Worm (Caenorhabditis elegans) whole organism, L4/young adult: ENCODE data around the gene tag-293.

Experiments
- W03F9.2 ChIP-seq: fragments of 150-350 bp; optimal IDR thresholded peaks from 2 replicates; lab custom pipeline; 2014; ENCODE audit warnings: missing biosample characterization, missing genetic modification characterization
- him-1 ChIP-seq: sonication (generic microtip); optimal IDR thresholded peaks from 2 replicates; lab custom pipeline; 2016; ENCODE audit warnings: missing genotype, missing genetic modification reagents, missing genetic modification characterization, missing compliant biosample characterization

DNA sequence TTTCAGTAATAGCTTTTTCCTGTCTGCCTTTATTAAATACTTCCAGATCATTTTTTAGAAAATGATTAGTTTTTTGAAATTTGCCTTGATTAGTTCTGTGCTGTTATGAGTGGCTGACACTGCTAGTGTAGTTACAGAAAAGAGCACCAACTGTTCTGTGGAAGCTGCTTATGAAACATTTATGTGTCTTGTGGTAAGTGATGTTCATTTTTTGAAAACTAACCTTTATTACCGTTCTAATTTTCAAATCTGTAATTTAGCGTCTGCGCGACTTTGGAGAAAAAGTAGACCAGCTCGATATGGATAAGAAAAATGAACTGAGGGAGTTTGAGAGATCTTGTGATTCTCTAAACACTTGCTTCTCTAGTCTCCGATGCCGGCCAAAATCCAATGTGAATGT lies 14.2 kb upstream of the tag-293 start, which contains the start of gene srj-14:
- TF ChIP-seq W03F9.2 (tag; lab: Kevin White, UChicago) (no peak), him-1 (tag; lab: Kevin White, UChicago) (no peak)
